Worm (Caenorhabditis elegans) whole organism, L2 larva: ENCODE results near the gene T28F3.5.

Source experiments
- C34F6.9 ChIP-seq: fragments of 150-350 bp; optimal IDR thresholded peaks from 2 replicates; lab custom pipeline; 2014; ENCODE audit warnings: missing biosample characterization, missing genetic modification characterization
- F13H6.1 ChIP-seq: sonication (generic microtip); optimal IDR thresholded peaks from 2 replicates; lab custom pipeline; 2016; ENCODE audit warnings: missing genetic modification characterization, missing compliant biosample characterization
- ZK546.5 ChIP-seq: sonication (generic microtip); optimal IDR thresholded peaks from 2 replicates; lab custom pipeline; 2017; ENCODE audit warnings: missing biosample characterization, missing genetic modification characterization
- alr-1 ChIP-seq: fragments of 150-350 bp; optimal IDR thresholded peaks from 2 replicates; lab custom pipeline; 2014; ENCODE audit warnings: missing biosample characterization, missing genetic modification characterization
- aly-2 ChIP-seq: fragments of 150-350 bp; optimal IDR thresholded peaks from 2 replicates; lab custom pipeline; 2014; ENCODE audit warnings: missing biosample characterization, missing genetic modification characterization
- ama-1 ChIP-seq: fragments of 150-350 bp; optimal IDR thresholded peaks from 2 replicates; lab custom pipeline; 2018; ENCODE audit warnings: inconsistent platforms
- ceh-16 ChIP-seq: fragments of 150-350 bp; optimal IDR thresholded peaks from 2 replicates; lab custom pipeline; 2014; ENCODE audit warnings: missing biosample characterization, missing genetic modification characterization
- ceh-82 ChIP-seq: fragments of 150-350 bp; optimal IDR thresholded peaks from 2 replicates; lab custom pipeline; 2014; ENCODE audit warnings: missing biosample characterization, missing genetic modification characterization
- crh-2 ChIP-seq: sonication (generic microtip); optimal IDR thresholded peaks from 2 replicates; lab custom pipeline; 2017; ENCODE audit warnings: missing biosample characterization, missing genetic modification characterization
- dmd-4 ChIP-seq: sonication (generic microtip); optimal IDR thresholded peaks from 2 replicates; lab custom pipeline; 2017; ENCODE audit warnings: missing biosample characterization, missing genetic modification characterization
- elt-3 ChIP-seq: sonication (generic microtip); optimal IDR thresholded peaks from 2 replicates; lab custom pipeline; 2017; ENCODE audit warnings: missing biosample characterization, missing genetic modification characterization
- fos-1 ChIP-seq: fragments of 150-350 bp; optimal IDR thresholded peaks from 2 replicates; lab custom pipeline; 2014; ENCODE audit warnings: missing biosample characterization, missing genetic modification characterization
- gmeb-1 ChIP-seq: fragments of 150-350 bp; optimal IDR thresholded peaks from 2 replicates; lab custom pipeline; 2014; ENCODE audit warnings: missing biosample characterization, missing genetic modification characterization
- lin-11 ChIP-seq: fragments of 150-350 bp; sonication (generic microtip); optimal IDR thresholded peaks from 2 replicates; lab custom pipeline; 2014; ENCODE audit warnings: missing biosample characterization, missing genetic modification characterization, inconsistent platforms, mixed read lengths
- lin-39 ChIP-seq: fragments of 150-350 bp; optimal IDR thresholded peaks from 2 replicates; lab custom pipeline; 2014; ENCODE audit warnings: missing biosample characterization, missing genetic modification reagents, missing genetic modification characterization
- lsy-2 ChIP-seq, 2 experiments: fragments of 150-350 bp in 1 of 2; sonication (generic microtip) in 1 of 2; optimal IDR thresholded peaks; 2 replicates each; lab custom pipeline; 2014 to 2017; ENCODE audit warnings: missing biosample characterization in 2 of 2, missing genetic modification characterization in 2 of 2
- mab-5 ChIP-seq: fragments of 150-350 bp; optimal IDR thresholded peaks from 2 replicates; lab custom pipeline; 2014; ENCODE audit warnings: missing biosample characterization, missing genetic modification characterization
- mbf-1 ChIP-seq: sonication (generic microtip); optimal IDR thresholded peaks from 2 replicates; lab custom pipeline; 2017; ENCODE audit warnings: missing biosample characterization, missing genetic modification characterization
- mdl-1 ChIP-seq, 2 experiments: fragments of 150-350 bp in 1 of 2; sonication (generic microtip) in 1 of 2; optimal IDR thresholded peaks; 2 replicates each; lab custom pipeline; 2017; ENCODE audit warnings: missing biosample characterization in 2 of 2, missing genetic modification characterization in 2 of 2
- nhr-10 ChIP-seq: sonication (generic microtip); optimal IDR thresholded peaks from 2 replicates; lab custom pipeline; 2017; ENCODE audit warnings: missing biosample characterization, missing genetic modification characterization
- nhr-11 ChIP-seq: fragments of 150-350 bp; optimal IDR thresholded peaks from 2 replicates; lab custom pipeline; 2014; ENCODE audit warnings: missing biosample characterization, missing genetic modification characterization
- nhr-12 ChIP-seq: fragments of 150-350 bp; optimal IDR thresholded peaks from 2 replicates; lab custom pipeline; 2014; ENCODE audit warnings: missing biosample characterization, missing genetic modification characterization
- nhr-129 ChIP-seq: fragments of 150-350 bp; optimal IDR thresholded peaks from 2 replicates; lab custom pipeline; 2014; ENCODE audit warnings: missing biosample characterization, missing genetic modification characterization
- nhr-21 ChIP-seq: fragments of 150-350 bp; optimal IDR thresholded peaks from 2 replicates; lab custom pipeline; 2014; ENCODE audit warnings: missing biosample characterization, missing genetic modification characterization
- nhr-23 ChIP-seq: fragments of 150-350 bp; optimal IDR thresholded peaks from 2 replicates; lab custom pipeline; 2014; ENCODE audit warnings: missing biosample characterization, missing genetic modification reagents, missing genetic modification characterization
- nhr-25 ChIP-seq: fragments of 150-350 bp; sonication (generic microtip); optimal IDR thresholded peaks from 3 replicates; lab custom pipeline; 2014; ENCODE audit warnings: missing biosample characterization, missing genetic modification characterization
- nhr-6 ChIP-seq: fragments of 150-350 bp; optimal IDR thresholded peaks from 2 replicates; lab custom pipeline; 2014; ENCODE audit warnings: missing biosample characterization, missing genetic modification characterization
- nhr-77 ChIP-seq: fragments of 150-350 bp; optimal IDR thresholded peaks from 2 replicates; lab custom pipeline; 2014; ENCODE audit warnings: missing biosample characterization, missing genetic modification characterization
- sem-4 ChIP-seq: fragments of 150-350 bp; optimal IDR thresholded peaks from 2 replicates; lab custom pipeline; 2014; ENCODE audit warnings: missing biosample characterization, missing genetic modification reagents, missing genetic modification characterization
- skn-1 ChIP-seq: sonication (generic microtip); optimal IDR thresholded peaks from 2 replicates; lab custom pipeline; 2017; ENCODE audit warnings: missing biosample characterization, missing genetic modification characterization
- sma-3 ChIP-seq: sonication (generic microtip); optimal IDR thresholded peaks from 2 replicates; lab custom pipeline; 2016; ENCODE audit warnings: missing genetic modification reagents, missing genetic modification characterization, missing compliant biosample characterization
- sma-9 ChIP-seq, 2 experiments: fragments of 150-350 bp in 1 of 2; sonication (generic microtip) in 1 of 2; optimal IDR thresholded peaks; 2 replicates each; lab custom pipeline; 2014 to 2016; ENCODE audit warnings: missing genetic modification characterization in 2 of 2, mild to moderate bottlenecking in 1 of 2, missing biosample characterization in 1 of 2, missing compliant biosample characterization in 1 of 2, missing genetic modification reagents in 1 of 2, moderate library complexity in 1 of 2
- unc-39 ChIP-seq: fragments of 150-350 bp; optimal IDR thresholded peaks from 2 replicates; lab custom pipeline; 2014; ENCODE audit warnings: missing biosample characterization, missing genetic modification characterization
- unc-55 ChIP-seq: fragments of 150-350 bp; sonication (generic microtip); optimal IDR thresholded peaks from 3 replicates; lab custom pipeline; 2014; ENCODE audit warnings: missing biosample characterization, missing genetic modification reagents, missing genetic modification characterization
- zag-1 ChIP-seq: fragments of 150-350 bp; optimal IDR thresholded peaks from 2 replicates; lab custom pipeline; 2014; ENCODE audit warnings: missing biosample characterization, missing genetic modification characterization
- ztf-1 ChIP-seq: fragments of 200-800 bp; sonication (Bioruptor generic); conservative IDR thresholded peaks from 2 replicates; pipeline ENCODE4 v1.3.6; 2022; ENCODE audit warnings: missing genetic modification characterization, missing compliant biosample characterization
- ztf-11 ChIP-seq: sonication (generic microtip); optimal IDR thresholded peaks from 2 replicates; lab custom pipeline; 2017; ENCODE audit warnings: missing biosample characterization, missing genetic modification characterization
- ztf-4 ChIP-seq: fragments of 150-350 bp; optimal IDR thresholded peaks from 2 replicates; lab custom pipeline; 2014; ENCODE audit warnings: missing biosample characterization, missing genetic modification characterization

T28F3.5 gene

ce11 chrIV:17259310-17259709 lies 35.3 kb upstream of the T28F3.5 start, which contains the start of gene phyh-1:
TSS of gene phyh-1 (minus strand) at chrIV:17259410.
- TF ChIP-seq alr-1 (tag; lab: Kevin White, UChicago) (no peak), gmeb-1 (no peak), mbf-1 (tag; lab: Kevin White, UChicago) (no peak), elt-3 (no peak), C34F6.9 (no peak), unc-39 (tag; lab: Kevin White, UChicago) (no peak), dmd-4 (no peak), sem-4 (tag; lab: Kevin White, UChicago) (no peak), nhr-11 (tag; lab: Kevin White, UChicago) (no peak), ZK546.5 (tag; lab: Kevin White, UChicago) (no peak), nhr-12 (tag; lab: Kevin White, UChicago) (no peak), ztf-4 (tag; lab: Kevin White, UChicago) (no peak)
- TF ChIP-seq, all 48 proteins: peak for 0

DNA sequence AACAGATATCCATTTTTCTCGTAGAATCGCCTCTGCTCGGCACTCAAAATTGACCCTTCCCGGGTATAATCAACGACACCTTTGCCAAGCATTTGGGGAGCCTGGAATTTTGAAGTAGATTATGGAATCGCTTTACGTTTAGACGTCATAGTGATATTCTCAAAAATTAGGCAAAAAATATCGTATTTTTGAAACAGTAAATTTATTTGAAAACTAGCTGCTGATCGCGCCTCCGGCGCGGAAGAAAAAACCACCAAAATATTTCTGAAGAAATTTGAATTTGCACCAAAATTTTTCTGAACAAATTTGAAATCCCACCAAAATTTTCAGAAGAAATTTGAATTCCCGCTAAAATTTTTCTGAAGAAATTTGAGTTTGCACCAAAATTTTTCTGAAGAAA lies 32.2 kb upstream of the T28F3.5 start, which contains the start of gene ZK550.6:
ZK550.6 (minus strand) TSS at position 101 of the 400 bp plus-strand sequence.
- no peak for TF ChIP-seq aly-2 (tag; lab: Kevin White, UChicago)
- TF ChIP-seq ztf-1 (GFP tag; lab: Robert Waterston, UW) = no peak
- TF ChIP-seq mab-5 (tag; lab: Kevin White, UChicago) = no peak
- TF ChIP-seq ama-1 (lab: Kevin White, UChicago) = no peak
- no peak for TF ChIP-seq unc-39 (tag; lab: Kevin White, UChicago)
- no peak for TF ChIP-seq F13H6.1
- no peak for TF ChIP-seq ceh-16 (tag; lab: Kevin White, UChicago)
- TF ChIP-seq ceh-82 (tag; lab: Kevin White, UChicago) = no peak

DNA sequence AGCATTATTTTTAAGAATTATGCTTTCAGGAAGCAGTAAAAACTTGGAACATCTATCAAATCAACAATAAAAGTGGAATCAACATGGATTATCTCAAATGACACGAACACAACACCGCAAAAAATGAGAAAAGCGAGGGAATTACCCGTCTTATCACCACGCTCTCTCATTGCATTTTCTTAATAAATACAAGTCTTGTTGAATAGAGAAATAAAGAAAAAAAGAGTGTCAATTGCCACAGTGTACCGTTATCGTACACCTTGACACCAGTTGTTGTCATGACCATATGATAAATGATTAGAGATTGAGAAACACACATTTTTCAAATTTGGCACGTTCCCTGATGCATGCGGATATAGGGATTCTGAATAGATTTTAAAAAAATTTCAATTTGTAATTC lies 30.9 kb upstream of the T28F3.5 start:
- TF ChIP-seq nhr-129 (tag; lab: Kevin White, UChicago) (peak; percentile 20), ztf-11 (tag; lab: Kevin White, UChicago) (no peak), lsy-2 (tag; optimal IDR thresholded peaks at IDR 0.05; lab: Kevin White, UChicago) (peak in 1 of 2 experiments; percentile 6), C34F6.9 (no peak), fos-1 (tag; lab: Kevin White, UChicago) (peak; percentile 92), gmeb-1 (peak; percentile 56), mbf-1 (tag; lab: Kevin White, UChicago) (no peak), nhr-6 (tag; lab: Kevin White, UChicago) (no peak), lin-11 (tag; lab: Kevin White, UChicago) (no peak), alr-1 (tag; lab: Kevin White, UChicago) (no peak), nhr-10 (tag; lab: Kevin White, UChicago) (no peak), nhr-23 (tag; lab: Kevin White, UChicago) (no peak), nhr-25 (tag; lab: Kevin White, UChicago) (peak; percentile 27), nhr-77 (tag; lab: Kevin White, UChicago) (no peak), lin-39 (no peak), sma-9 (GFP tag; optimal IDR thresholded peaks at IDR 0.05; lab: Kevin White, UChicago) (no peak), sma-9 (tag; optimal IDR thresholded peaks at IDR 0.05; lab: Kevin White, UChicago) (no peak), nhr-11 (tag; lab: Kevin White, UChicago) (no peak), nhr-21 (peak; percentile 75), zag-1 (tag; lab: Kevin White, UChicago) (no peak), nhr-12 (tag; lab: Kevin White, UChicago) (no peak), crh-2 (tag; lab: Kevin White, UChicago) (peak; percentile 74), F13H6.1 (peak; percentile 54), unc-39 (tag; lab: Kevin White, UChicago) (no peak)

ce11 chrIV:17264714-17265113 lies 29.9 kb upstream of the T28F3.5 start, which contains the start of gene F26D10.13:
TSS of gene F26D10.13 (minus strand) at chrIV:17264814.
- TF ChIP-seq skn-1 (no peak), nhr-10 (tag; lab: Kevin White, UChicago) (no peak), elt-3 (no peak), ztf-1 (GFP tag; lab: Robert Waterston, UW) (no peak), sma-9 (GFP tag; optimal IDR thresholded peaks at IDR 0.05; lab: Kevin White, UChicago) (no peak), sma-9 (tag; optimal IDR thresholded peaks at IDR 0.05; lab: Kevin White, UChicago) (no peak), sma-3 (GFP tag; lab: Kevin White, UChicago) (no peak), mdl-1 (tag; optimal IDR thresholded peaks at IDR 0.05; lab: Kevin White, UChicago) (no peak), unc-55 (GFP tag; lab: Kevin White, UChicago) (no peak)
